Fruit fly (Drosophila melanogaster) whole organism, prepupa: ENCODE data around the gene GluRIID.

Experiments used
- Blimp-1 ChIP-seq: fragments of 200-800 bp; sonication (Bioruptor generic); optimal IDR thresholded peaks from 3 replicates; lab custom pipeline; 2017; ENCODE audit warnings: missing biosample characterization, missing genetic modification characterization, mild to moderate bottlenecking, moderate library complexity, missing genetic modification reagents
- CG10631 ChIP-seq: fragments of 200-800 bp; sonication (Bioruptor generic); optimal IDR thresholded peaks from 2 replicates; lab custom pipeline; 2016; ENCODE audit warnings: missing biosample characterization, missing genetic modification characterization
- CG10669 ChIP-seq: fragments of 200-800 bp; sonication (Bioruptor generic); optimal IDR thresholded peaks from 3 replicates; lab custom pipeline; 2018; ENCODE audit warnings: missing biosample characterization, mild to moderate bottlenecking, missing genetic modification characterization, moderate library complexity
- CG11294 ChIP-seq: fragments of 200-800 bp; sonication (Bioruptor generic); IDR thresholded peaks from 2 replicates; pipeline ENCODE4 v1.3.6; 2022; ENCODE audit warnings: missing biosample characterization, missing genetic modification characterization
- CG11762 ChIP-seq: fragments of 200-800 bp; sonication (Bioruptor generic); optimal IDR thresholded peaks from 3 replicates; lab custom pipeline; 2016; ENCODE audit warnings: missing biosample characterization, missing genetic modification characterization; ENCODE audit not compliant: insufficient read depth
- CG1621 ChIP-seq: fragments of 200-800 bp; sonication (Bioruptor generic); optimal IDR thresholded peaks from 3 replicates; lab custom pipeline; 2018; ENCODE audit warnings: missing biosample characterization, mild to moderate bottlenecking, missing genetic modification characterization
- CG16779 ChIP-seq: fragments of 200-800 bp; sonication (Bioruptor generic); optimal IDR thresholded peaks from 3 replicates; lab custom pipeline; 2017; ENCODE audit warnings: missing biosample characterization, mild to moderate bottlenecking, missing genetic modification characterization
- CG3032 ChIP-seq: fragments of 200-800 bp; optimal IDR thresholded peaks from 2 replicates; lab custom pipeline; 2019; ENCODE audit warnings: missing biosample characterization, mild to moderate bottlenecking, missing genetic modification characterization, moderate library complexity
- CG32006 ChIP-seq: fragments of 200-800 bp; sonication (Bioruptor generic); optimal IDR thresholded peaks from 3 replicates; lab custom pipeline; 2017; ENCODE audit warnings: missing biosample characterization, mild to moderate bottlenecking, missing genetic modification characterization
- CG34406 ChIP-seq: fragments of 200-800 bp; sonication (Bioruptor generic); optimal IDR thresholded peaks from 3 replicates; lab custom pipeline; 2016; ENCODE audit warnings: missing biosample characterization, missing genetic modification characterization
- CG3919 ChIP-seq: fragments of 200-800 bp; sonication (Bioruptor generic); optimal IDR thresholded peaks from 3 replicates; lab custom pipeline; 2016; ENCODE audit warnings: missing biosample characterization, missing genetic modification characterization
- CG4318 ChIP-seq: fragments of 200-800 bp; sonication (Bioruptor generic); optimal IDR thresholded peaks from 3 replicates; lab custom pipeline; 2017; ENCODE audit warnings: missing biosample characterization, mild to moderate bottlenecking, missing genetic modification characterization
- CG6276 ChIP-seq: fragments of 200-800 bp; sonication (Bioruptor generic); optimal IDR thresholded peaks from 2 replicates; lab custom pipeline; 2017; ENCODE audit warnings: missing biosample characterization, mild to moderate bottlenecking, missing genetic modification characterization
- CG6854 ChIP-seq: fragments of 200-800 bp; sonication (Bioruptor generic); optimal IDR thresholded peaks from 2 replicates; lab custom pipeline; 2017; ENCODE audit warnings: missing biosample characterization, mild to moderate bottlenecking, missing genetic modification characterization
- CG7368 ChIP-seq: fragments of 200-800 bp; sonication (Bioruptor generic); optimal IDR thresholded peaks from 3 replicates; lab custom pipeline; 2016; ENCODE audit warnings: missing biosample characterization, missing genetic modification characterization
- CG8119 ChIP-seq: fragments of 200-800 bp; sonication (Bioruptor generic); IDR thresholded peaks from 3 replicates; pipeline ENCODE4 v1.3.6; 2022; ENCODE audit warnings: missing biosample characterization, missing genetic modification characterization
- CG8319 ChIP-seq: fragments of 200-800 bp; sonication (Bioruptor generic); optimal IDR thresholded peaks from 3 replicates; lab custom pipeline; 2016; ENCODE audit warnings: missing biosample characterization, missing genetic modification characterization
- CG9139 ChIP-seq: fragments of 200-800 bp; sonication (Bioruptor generic); optimal IDR thresholded peaks from 3 replicates; lab custom pipeline; 2017; ENCODE audit warnings: missing biosample characterization, mild to moderate bottlenecking, missing genetic modification characterization
- Eip78C ChIP-seq: fragments of 200-800 bp; sonication (Bioruptor generic); peaks from one replicate; lab custom pipeline; 2016; ENCODE audit warnings: missing biosample characterization, missing genetic modification characterization
- Ets21C ChIP-seq: fragments of 200-800 bp; sonication (Bioruptor generic); optimal IDR thresholded peaks from 3 replicates; lab custom pipeline; 2016; ENCODE audit warnings: missing biosample characterization, missing genetic modification characterization
- Hr38 ChIP-seq: sonication (Bioruptor generic); optimal IDR thresholded peaks from 2 replicates; lab custom pipeline; 2016; ENCODE audit warnings: missing biosample characterization, missing genetic modification characterization
- Hr4 ChIP-seq: fragments of 200-800 bp; sonication (Bioruptor generic); optimal IDR thresholded peaks from 3 replicates; lab custom pipeline; 2016; ENCODE audit warnings: missing biosample characterization, missing genetic modification characterization
- Lpt ChIP-seq: fragments of 200-800 bp; sonication (Bioruptor generic); optimal IDR thresholded peaks from 3 replicates; lab custom pipeline; 2016; ENCODE audit warnings: missing biosample characterization, missing genetic modification characterization
- OdsH ChIP-seq: fragments of 200-800 bp; sonication (Bioruptor generic); optimal IDR thresholded peaks from 3 replicates; lab custom pipeline; 2016; ENCODE audit warnings: missing biosample characterization, missing genetic modification characterization
- Smox ChIP-seq: fragments of 200-800 bp; sonication (Bioruptor generic); optimal IDR thresholded peaks from 3 replicates; lab custom pipeline; 2016; ENCODE audit warnings: missing biosample characterization, missing genetic modification characterization
- Sox102F ChIP-seq: fragments of 200-800 bp; sonication (Bioruptor generic); optimal IDR thresholded peaks from 2 replicates; lab custom pipeline; 2016; ENCODE audit warnings: missing biosample characterization, mild to moderate bottlenecking, missing genetic modification characterization
- Sox15 ChIP-seq: fragments of 200-800 bp; sonication (Bioruptor generic); optimal IDR thresholded peaks from 3 replicates; lab custom pipeline; 2016; ENCODE audit warnings: missing biosample characterization, missing genetic modification characterization
- esn ChIP-seq: fragments of 200-800 bp; sonication (Bioruptor generic); optimal IDR thresholded peaks from 2 replicates; lab custom pipeline; 2016; ENCODE audit warnings: missing biosample characterization, mild to moderate bottlenecking, missing genetic modification characterization, moderate library complexity
- fd59A ChIP-seq: fragments of 200-800 bp; sonication (Bioruptor generic); optimal IDR thresholded peaks from 2 replicates; lab custom pipeline; 2017; ENCODE audit warnings: missing biosample characterization, mild to moderate bottlenecking, missing genetic modification characterization, missing genetic modification reagents
- fd85E ChIP-seq: fragments of 200-800 bp; sonication (Bioruptor generic); optimal IDR thresholded peaks from 3 replicates; lab custom pipeline; 2016; ENCODE audit warnings: missing biosample characterization, missing genetic modification characterization
- fkh ChIP-seq: fragments of 200-800 bp; sonication (Bioruptor generic); optimal IDR thresholded peaks from 3 replicates; lab custom pipeline; 2017; ENCODE audit warnings: missing biosample characterization, mild to moderate bottlenecking, missing genetic modification characterization, moderate library complexity
- net ChIP-seq: fragments of 200-800 bp; sonication (Bioruptor generic); optimal IDR thresholded peaks from 3 replicates; lab custom pipeline; 2016; ENCODE audit warnings: missing biosample characterization, missing genetic modification characterization
- pdm3 ChIP-seq: fragments of 200-800 bp; sonication (Bioruptor generic); optimal IDR thresholded peaks from 3 replicates; lab custom pipeline; 2016; ENCODE audit warnings: missing biosample characterization, missing genetic modification characterization
- salr ChIP-seq, 2 experiments: fragments of 200-800 bp; sonication (Bioruptor generic); optimal IDR thresholded peaks; 3 replicates each; lab custom pipeline; 2016 to 2018; ENCODE audit warnings: missing biosample characterization in 2 of 2, missing genetic modification characterization in 2 of 2, mild to moderate bottlenecking in 1 of 2
- vri ChIP-seq: fragments of 200-800 bp; sonication (Bioruptor generic); optimal IDR thresholded peaks from 3 replicates; lab custom pipeline; 2016; ENCODE audit warnings: missing biosample characterization, mild to moderate bottlenecking, missing genetic modification characterization

The GluRIID gene

DNA sequence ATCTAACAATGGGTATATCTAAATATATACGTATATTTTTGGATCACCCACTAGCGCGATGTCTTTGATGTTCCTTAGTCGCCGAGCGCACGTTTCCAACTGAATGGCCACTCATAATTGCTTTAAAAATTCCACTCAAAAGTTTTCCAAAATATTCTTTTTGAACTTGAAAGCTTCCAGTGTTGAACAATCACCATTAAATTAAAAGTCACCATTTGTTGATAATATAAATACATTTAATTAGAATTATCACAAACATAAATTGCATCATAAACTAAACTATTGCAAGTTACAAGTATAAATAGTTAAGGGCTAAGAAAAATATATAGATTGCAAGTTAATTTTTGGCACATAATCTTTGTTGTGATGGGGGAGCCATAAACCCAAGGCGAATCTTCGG lies at the start of gene GluRIID:
Gene GluRIID (minus strand): TSS at position 101 of the 400 bp plus-strand sequence.
- TF ChIP-seq CG3032 (tag; lab: Kevin White, UChicago), result no peak
- TF ChIP-seq Ets21C (GFP tag; lab: Kevin White, UChicago), result no peak
- TF ChIP-seq Smox, result no peak
- no peak for TF ChIP-seq CG8319 (GFP tag; lab: Kevin White, UChicago)
- TF ChIP-seq OdsH (GFP tag; lab: Kevin White, UChicago), result no peak
- TF ChIP-seq CG10669 (GFP tag; lab: Kevin White, UChicago), result no peak
- no peak for TF ChIP-seq pdm3
- TF ChIP-seq Hr38 (GFP tag; lab: Kevin White, UChicago), result no peak
- no peak for TF ChIP-seq salr (GFP tag; optimal IDR thresholded peaks at IDR 0.05; lab: Kevin White, UChicago)
- no peak for TF ChIP-seq esn
- TF ChIP-seq Eip78C (GFP tag; lab: Kevin White, UChicago), result no peak
- no peak for TF ChIP-seq CG34406 (GFP tag; lab: Kevin White, UChicago)
- TF ChIP-seq fkh (GFP tag; lab: Kevin White, UChicago), result no peak
- no peak for TF ChIP-seq Lpt (GFP tag; lab: Kevin White, UChicago)
- TF ChIP-seq Blimp-1 (GFP tag; lab: Kevin White, UChicago), result no peak
- no peak for TF ChIP-seq CG6854 (GFP tag; lab: Kevin White, UChicago)
- no peak for TF ChIP-seq fd59A (GFP tag; lab: Kevin White, UChicago)
- TF ChIP-seq CG7368 (GFP tag; lab: Kevin White, UChicago), result no peak

DNA sequence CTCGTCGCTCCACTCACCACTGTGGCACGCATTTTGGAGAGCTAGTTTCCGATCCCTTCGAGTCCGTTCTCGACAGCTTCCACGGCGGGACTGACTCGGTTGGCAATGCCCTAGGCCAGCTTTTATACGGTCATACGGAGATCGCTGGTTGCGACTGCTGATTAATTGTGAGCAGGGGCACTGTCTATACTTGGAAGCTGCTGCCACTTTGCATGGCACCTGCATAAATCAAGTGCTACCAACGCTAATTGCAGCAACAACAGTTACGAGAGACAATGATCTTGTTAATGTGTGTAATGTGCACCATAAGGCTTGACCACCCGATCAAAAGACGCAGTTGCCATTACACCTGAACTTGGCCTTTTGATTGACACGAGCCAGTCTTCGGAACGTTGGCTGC lies 25.0 kb upstream of the GluRIID start, which contains the start of gene CG4000:
Gene CG4000 (minus strand): TSS at position 101 of the 400 bp plus-strand sequence.
- no peak for TF ChIP-seq CG7368 (GFP tag; lab: Kevin White, UChicago)
- no peak for TF ChIP-seq Hr4 (GFP tag; lab: Kevin White, UChicago)
- TF ChIP-seq CG8119, result no peak
- TF ChIP-seq CG10669 (GFP tag; lab: Kevin White, UChicago), result no peak
- no peak for TF ChIP-seq Sox102F (GFP tag; lab: Kevin White, UChicago)
- no peak for TF ChIP-seq CG32006 (GFP tag; lab: Kevin White, UChicago)
- TF ChIP-seq CG3919 (GFP tag; lab: Kevin White, UChicago), result no peak
- TF ChIP-seq net, result no peak
- TF ChIP-seq CG11294 (GFP tag; lab: Robert Waterston, UW), result no peak
- no peak for TF ChIP-seq CG4318 (GFP tag; lab: Kevin White, UChicago)
- TF ChIP-seq CG16779 (tag; lab: Kevin White, UChicago), result no peak
- no peak for TF ChIP-seq Eip78C (GFP tag; lab: Kevin White, UChicago)
- TF ChIP-seq Blimp-1 (GFP tag; lab: Kevin White, UChicago), result no peak
- no peak for TF ChIP-seq esn
- no peak for TF ChIP-seq CG3032 (tag; lab: Kevin White, UChicago)
- TF ChIP-seq CG1621 (tag; lab: Kevin White, UChicago), result no peak
- TF ChIP-seq CG11762 (GFP tag; lab: Kevin White, UChicago), result no peak

- TF ChIP-seq Hr38 (GFP tag; lab: Kevin White, UChicago) (no peak), CG10631 (GFP tag; lab: Kevin White, UChicago) (no peak), CG9139 (GFP tag; lab: Kevin White, UChicago) (no peak), Lpt (GFP tag; lab: Kevin White, UChicago) (no peak), pdm3 (no peak), Blimp-1 (GFP tag; lab: Kevin White, UChicago) (no peak), CG11762 (GFP tag; lab: Kevin White, UChicago) (no peak), CG4318 (GFP tag; lab: Kevin White, UChicago) (no peak), Hr4 (GFP tag; lab: Kevin White, UChicago) (no peak), fd85E (GFP tag; lab: Kevin White, UChicago) (no peak), vri (GFP tag; lab: Kevin White, UChicago) (no peak), esn (no peak), Sox15 (GFP tag; lab: Kevin White, UChicago) (no peak), CG6854 (GFP tag; lab: Kevin White, UChicago) (no peak), CG6276 (GFP tag; lab: Kevin White, UChicago) (no peak), CG11294 (GFP tag; lab: Robert Waterston, UW) (no peak)
These were observed 23.5 kb upstream of the GluRIID start for dm6 chr3R:20675772-20676171.
